Worm (Caenorhabditis elegans) whole organism, L2 larva: Measurements from ENCODE around the gene cpt-5.
A peak's percentile ranks its signal among the peaks of the same experiment; 100 is the strongest.

Experiments used
- C34F6.9 ChIP-seq: fragments of 150-350 bp; optimal IDR thresholded peaks from 2 replicates; lab custom pipeline; 2014; ENCODE audit warnings: missing biosample characterization, missing genetic modification characterization
- F13H6.1 ChIP-seq: sonication (generic microtip); optimal IDR thresholded peaks from 2 replicates; lab custom pipeline; 2016; ENCODE audit warnings: missing genetic modification characterization, missing compliant biosample characterization
- R02D3.7 ChIP-seq: fragments of 150-350 bp; optimal IDR thresholded peaks from 2 replicates; lab custom pipeline; 2014; ENCODE audit warnings: missing biosample characterization, missing genetic modification characterization
- Y55F3AM.14 ChIP-seq: fragments of 200-800 bp; sonication (Bioruptor generic); optimal IDR thresholded peaks from 2 replicates; lab custom pipeline; 2018; ENCODE audit warnings: mild to moderate bottlenecking, missing genetic modification characterization, missing compliant biosample characterization
- ZK546.5 ChIP-seq: sonication (generic microtip); optimal IDR thresholded peaks from 2 replicates; lab custom pipeline; 2017; ENCODE audit warnings: missing biosample characterization, missing genetic modification characterization
- alr-1 ChIP-seq: fragments of 150-350 bp; optimal IDR thresholded peaks from 2 replicates; lab custom pipeline; 2014; ENCODE audit warnings: missing biosample characterization, missing genetic modification characterization
- aly-2 ChIP-seq: fragments of 150-350 bp; optimal IDR thresholded peaks from 2 replicates; lab custom pipeline; 2014; ENCODE audit warnings: missing biosample characterization, missing genetic modification characterization
- blmp-1 ChIP-seq: sonication (generic microtip); optimal IDR thresholded peaks from 2 replicates; lab custom pipeline; 2017; ENCODE audit warnings: missing genetic modification characterization, mild to moderate bottlenecking, missing compliant biosample characterization, antibody characterized with exemption, moderate library complexity; ENCODE audit not compliant: insufficient read depth
- ceh-16 ChIP-seq: fragments of 150-350 bp; optimal IDR thresholded peaks from 2 replicates; lab custom pipeline; 2014; ENCODE audit warnings: missing biosample characterization, missing genetic modification characterization
- ceh-82 ChIP-seq: fragments of 150-350 bp; optimal IDR thresholded peaks from 2 replicates; lab custom pipeline; 2014; ENCODE audit warnings: missing biosample characterization, missing genetic modification characterization
- crh-2 ChIP-seq: sonication (generic microtip); optimal IDR thresholded peaks from 2 replicates; lab custom pipeline; 2017; ENCODE audit warnings: missing biosample characterization, missing genetic modification characterization
- dmd-4 ChIP-seq: sonication (generic microtip); optimal IDR thresholded peaks from 2 replicates; lab custom pipeline; 2017; ENCODE audit warnings: missing biosample characterization, missing genetic modification characterization
- egl-27 ChIP-seq: sonication (generic microtip); optimal IDR thresholded peaks from 3 replicates; lab custom pipeline; 2017; ENCODE audit warnings: missing biosample characterization, missing genetic modification reagents, missing genetic modification characterization
- elt-1 ChIP-seq: fragments of 150-350 bp; optimal IDR thresholded peaks from 2 replicates; lab custom pipeline; 2014; ENCODE audit warnings: missing biosample characterization, missing genetic modification characterization
- elt-3 ChIP-seq: sonication (generic microtip); optimal IDR thresholded peaks from 2 replicates; lab custom pipeline; 2017; ENCODE audit warnings: missing biosample characterization, missing genetic modification characterization
- fos-1 ChIP-seq: fragments of 150-350 bp; optimal IDR thresholded peaks from 2 replicates; lab custom pipeline; 2014; ENCODE audit warnings: missing biosample characterization, missing genetic modification characterization
- gmeb-1 ChIP-seq: fragments of 150-350 bp; optimal IDR thresholded peaks from 2 replicates; lab custom pipeline; 2014; ENCODE audit warnings: missing biosample characterization, missing genetic modification characterization
- lin-11 ChIP-seq: fragments of 150-350 bp; sonication (generic microtip); optimal IDR thresholded peaks from 2 replicates; lab custom pipeline; 2014; ENCODE audit warnings: missing biosample characterization, missing genetic modification characterization, inconsistent platforms, mixed read lengths
- lin-13 ChIP-seq: fragments of 150-350 bp; optimal IDR thresholded peaks from 2 replicates; lab custom pipeline; 2014; ENCODE audit warnings: missing biosample characterization, missing genetic modification reagents, missing genetic modification characterization
- lin-39 ChIP-seq: fragments of 150-350 bp; optimal IDR thresholded peaks from 2 replicates; lab custom pipeline; 2014; ENCODE audit warnings: missing biosample characterization, missing genetic modification reagents, missing genetic modification characterization
- lsy-2 ChIP-seq, 2 experiments: fragments of 150-350 bp in 1 of 2; sonication (generic microtip) in 1 of 2; optimal IDR thresholded peaks; 2 replicates each; lab custom pipeline; 2014 to 2017; ENCODE audit warnings: missing biosample characterization in 2 of 2, missing genetic modification characterization in 2 of 2
- mab-5 ChIP-seq: fragments of 150-350 bp; optimal IDR thresholded peaks from 2 replicates; lab custom pipeline; 2014; ENCODE audit warnings: missing biosample characterization, missing genetic modification characterization
- mbf-1 ChIP-seq: sonication (generic microtip); optimal IDR thresholded peaks from 2 replicates; lab custom pipeline; 2017; ENCODE audit warnings: missing biosample characterization, missing genetic modification characterization
- mdl-1 ChIP-seq, 2 experiments: fragments of 150-350 bp in 1 of 2; sonication (generic microtip) in 1 of 2; optimal IDR thresholded peaks; 2 replicates each; lab custom pipeline; 2017; ENCODE audit warnings: missing biosample characterization in 2 of 2, missing genetic modification characterization in 2 of 2
- nhr-10 ChIP-seq: sonication (generic microtip); optimal IDR thresholded peaks from 2 replicates; lab custom pipeline; 2017; ENCODE audit warnings: missing biosample characterization, missing genetic modification characterization
- nhr-11 ChIP-seq: fragments of 150-350 bp; optimal IDR thresholded peaks from 2 replicates; lab custom pipeline; 2014; ENCODE audit warnings: missing biosample characterization, missing genetic modification characterization
- nhr-12 ChIP-seq: fragments of 150-350 bp; optimal IDR thresholded peaks from 2 replicates; lab custom pipeline; 2014; ENCODE audit warnings: missing biosample characterization, missing genetic modification characterization
- nhr-129 ChIP-seq: fragments of 150-350 bp; optimal IDR thresholded peaks from 2 replicates; lab custom pipeline; 2014; ENCODE audit warnings: missing biosample characterization, missing genetic modification characterization
- nhr-21 ChIP-seq: fragments of 150-350 bp; optimal IDR thresholded peaks from 2 replicates; lab custom pipeline; 2014; ENCODE audit warnings: missing biosample characterization, missing genetic modification characterization
- nhr-23 ChIP-seq: fragments of 150-350 bp; optimal IDR thresholded peaks from 2 replicates; lab custom pipeline; 2014; ENCODE audit warnings: missing biosample characterization, missing genetic modification reagents, missing genetic modification characterization
- nhr-237 ChIP-seq: fragments of 150-350 bp; optimal IDR thresholded peaks from 2 replicates; lab custom pipeline; 2014; ENCODE audit warnings: missing biosample characterization, missing genetic modification characterization
- nhr-25 ChIP-seq: fragments of 150-350 bp; sonication (generic microtip); optimal IDR thresholded peaks from 3 replicates; lab custom pipeline; 2014; ENCODE audit warnings: missing biosample characterization, missing genetic modification characterization
- nhr-6 ChIP-seq: fragments of 150-350 bp; optimal IDR thresholded peaks from 2 replicates; lab custom pipeline; 2014; ENCODE audit warnings: missing biosample characterization, missing genetic modification characterization
- nhr-77 ChIP-seq: fragments of 150-350 bp; optimal IDR thresholded peaks from 2 replicates; lab custom pipeline; 2014; ENCODE audit warnings: missing biosample characterization, missing genetic modification characterization
- peb-1 ChIP-seq: fragments of 150-350 bp; optimal IDR thresholded peaks from 2 replicates; lab custom pipeline; 2014; ENCODE audit warnings: missing biosample characterization, missing genetic modification characterization
- sem-4 ChIP-seq: fragments of 150-350 bp; optimal IDR thresholded peaks from 2 replicates; lab custom pipeline; 2014; ENCODE audit warnings: missing biosample characterization, missing genetic modification reagents, missing genetic modification characterization
- skn-1 ChIP-seq: sonication (generic microtip); optimal IDR thresholded peaks from 2 replicates; lab custom pipeline; 2017; ENCODE audit warnings: missing biosample characterization, missing genetic modification characterization
- sma-3 ChIP-seq: sonication (generic microtip); optimal IDR thresholded peaks from 2 replicates; lab custom pipeline; 2016; ENCODE audit warnings: missing genetic modification reagents, missing genetic modification characterization, missing compliant biosample characterization
- sma-9 ChIP-seq, 2 experiments: fragments of 150-350 bp in 1 of 2; sonication (generic microtip) in 1 of 2; optimal IDR thresholded peaks; 2 replicates each; lab custom pipeline; 2014 to 2016; ENCODE audit warnings: missing genetic modification characterization in 2 of 2, mild to moderate bottlenecking in 1 of 2, missing biosample characterization in 1 of 2, missing compliant biosample characterization in 1 of 2, missing genetic modification reagents in 1 of 2, moderate library complexity in 1 of 2
- snpc-4 ChIP-seq: fragments of 150-350 bp; optimal IDR thresholded peaks from 2 replicates; lab custom pipeline; 2014; ENCODE audit warnings: missing biosample characterization, missing genetic modification characterization
- unc-39 ChIP-seq: fragments of 150-350 bp; optimal IDR thresholded peaks from 2 replicates; lab custom pipeline; 2014; ENCODE audit warnings: missing biosample characterization, missing genetic modification characterization
- unc-55 ChIP-seq: fragments of 150-350 bp; sonication (generic microtip); optimal IDR thresholded peaks from 3 replicates; lab custom pipeline; 2014; ENCODE audit warnings: missing biosample characterization, missing genetic modification reagents, missing genetic modification characterization
- unc-62 ChIP-seq: fragments of 150-350 bp; optimal IDR thresholded peaks from 2 replicates; lab custom pipeline; 2014; ENCODE audit warnings: missing biosample characterization, missing genetic modification reagents, missing genetic modification characterization
- zag-1 ChIP-seq: fragments of 150-350 bp; optimal IDR thresholded peaks from 2 replicates; lab custom pipeline; 2014; ENCODE audit warnings: missing biosample characterization, missing genetic modification characterization
- ztf-1 ChIP-seq: fragments of 200-800 bp; sonication (Bioruptor generic); conservative IDR thresholded peaks from 2 replicates; pipeline ENCODE4 v1.3.6; 2022; ENCODE audit warnings: missing genetic modification characterization, missing compliant biosample characterization
- ztf-11 ChIP-seq: sonication (generic microtip); optimal IDR thresholded peaks from 2 replicates; lab custom pipeline; 2017; ENCODE audit warnings: missing biosample characterization, missing genetic modification characterization
- ztf-4 ChIP-seq: fragments of 150-350 bp; optimal IDR thresholded peaks from 2 replicates; lab custom pipeline; 2014; ENCODE audit warnings: missing biosample characterization, missing genetic modification characterization

The cpt-5 gene

DNA sequence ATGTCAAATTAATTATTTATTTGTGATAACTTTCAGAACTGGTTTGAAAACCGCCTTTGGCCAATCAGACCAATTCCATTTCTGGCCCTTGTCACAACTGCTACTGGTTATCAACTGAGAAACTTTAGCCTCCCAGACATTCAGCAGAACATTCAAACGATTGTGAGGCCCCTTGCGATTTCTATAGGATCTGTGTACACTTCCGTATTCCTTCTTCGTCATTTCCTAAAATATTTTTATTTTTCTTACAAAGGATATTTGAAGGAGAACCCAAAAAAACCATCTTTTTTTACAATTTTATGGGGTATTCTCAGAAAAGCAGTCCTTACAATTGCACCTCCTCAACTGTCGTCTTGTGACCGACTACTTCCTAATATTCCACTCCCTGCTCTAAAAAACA is 328 bp downstream of the cpt-5 start:
- TF ChIP-seq zag-1 (no peak), nhr-21 (no peak), lin-39 (no peak), ztf-1 (GFP tag; lab: Robert Waterston, UW) (no peak), unc-62 (GFP tag; lab: Kevin White, UChicago) (no peak), egl-27 (no peak), elt-3 (tag; lab: Kevin White, UChicago) (no peak), nhr-25 (no peak), unc-55 (GFP tag; lab: Kevin White, UChicago) (no peak), nhr-237 (tag; lab: Kevin White, UChicago) (no peak), ztf-11 (tag; lab: Kevin White, UChicago) (no peak), blmp-1 (tag; lab: Kevin White, UChicago) (no peak), ZK546.5 (no peak), ztf-4 (no peak), gmeb-1 (tag; lab: Kevin White, UChicago) (no peak), nhr-6 (tag; lab: Kevin White, UChicago) (no peak), dmd-4 (tag; lab: Kevin White, UChicago) (no peak), nhr-12 (no peak)

- TF ChIP-seq F13H6.1 (tag; lab: Kevin White, UChicago), result no peak
- no peak for TF ChIP-seq nhr-10 (tag; lab: Kevin White, UChicago)
- TF ChIP-seq alr-1 (tag; lab: Kevin White, UChicago), result no peak
- TF ChIP-seq unc-39, result no peak
- no peak for TF ChIP-seq R02D3.7
- no peak for TF ChIP-seq ceh-82 (tag; lab: Kevin White, UChicago)
- no peak for TF ChIP-seq C34F6.9 (tag; lab: Kevin White, UChicago)
- TF ChIP-seq nhr-12, result no peak
- no peak for TF ChIP-seq nhr-11 (tag; lab: Kevin White, UChicago)
- no peak for TF ChIP-seq nhr-25
These were observed 3.5 kb downstream of the cpt-5 start, which contains the start of gene T22G5.1 for ce11 chrV:13876529-13876928. Gene T22G5.1 (plus strand): TSS chrV:13876829.

ce11 chrV:13878226-13878625 is 5.2 kb downstream of the cpt-5 start:
- TF ChIP-seq dmd-4 (tag; lab: Kevin White, UChicago) (no peak), ztf-11 (tag; lab: Kevin White, UChicago) (no peak), blmp-1 (tag; lab: Kevin White, UChicago) (no peak), nhr-21 (no peak), unc-39 (no peak), crh-2 (tag; lab: Kevin White, UChicago) (peak; percentile 37), C34F6.9 (tag; lab: Kevin White, UChicago) (no peak), egl-27 (no peak), peb-1 (tag; lab: Kevin White, UChicago) (no peak), mab-5 (no peak), skn-1 (tag; lab: Kevin White, UChicago) (no peak), unc-62 (GFP tag; lab: Kevin White, UChicago) (no peak), nhr-77 (tag; lab: Kevin White, UChicago) (no peak), lin-39 (no peak), ZK546.5 (no peak), lin-13 (GFP tag; lab: Kevin White, UChicago) (no peak), gmeb-1 (tag; lab: Kevin White, UChicago) (peak; percentile 7), elt-1 (no peak), nhr-237 (tag; lab: Kevin White, UChicago) (no peak), lsy-2 (tag; optimal IDR thresholded peaks at IDR 0.05; lab: Kevin White, UChicago) (no peak), Y55F3AM.14 (GFP tag; lab: Kevin White, UChicago) (no peak), snpc-4 (tag; lab: Kevin White, UChicago) (no peak), nhr-12 (no peak), R02D3.7 (no peak), alr-1 (tag; lab: Kevin White, UChicago) (no peak), mdl-1 (tag; optimal IDR thresholded peaks at IDR 0.05; lab: Kevin White, UChicago) (no peak), nhr-129 (no peak), F13H6.1 (tag; lab: Kevin White, UChicago) (no peak), ceh-82 (tag; lab: Kevin White, UChicago) (no peak), sma-3 (GFP tag; lab: Kevin White, UChicago) (peak; percentile 25), mbf-1 (tag; lab: Kevin White, UChicago) (no peak), nhr-25 (peak; percentile 30), nhr-11 (tag; lab: Kevin White, UChicago) (no peak), nhr-6 (tag; lab: Kevin White, UChicago) (no peak), sma-9 (GFP tag; optimal IDR thresholded peaks at IDR 0.05; lab: Kevin White, UChicago) (peak; percentile 71), sma-9 (tag; optimal IDR thresholded peaks at IDR 0.05; lab: Kevin White, UChicago) (no peak), fos-1 (tag; lab: Kevin White, UChicago) (peak; percentile 63), zag-1 (no peak), nhr-23 (tag; lab: Kevin White, UChicago) (no peak), elt-3 (tag; lab: Kevin White, UChicago) (no peak), sem-4 (tag; lab: Kevin White, UChicago) (no peak), lin-11 (tag; lab: Kevin White, UChicago) (no peak), unc-55 (GFP tag; lab: Kevin White, UChicago) (no peak), ztf-1 (GFP tag; lab: Robert Waterston, UW) (no peak), aly-2 (tag; lab: Kevin White, UChicago) (no peak), ceh-16 (tag; lab: Kevin White, UChicago) (no peak), nhr-10 (tag; lab: Kevin White, UChicago) (no peak)
